Fruit fly (Drosophila melanogaster) whole organism, embryonic: Measurements from ENCODE around the gene Pat1.
A peak's percentile ranks its signal among the peaks of the same experiment; 100 is the strongest.

Experiments
- Antp ChIP-seq: fragments of 200-800 bp; sonication (Bioruptor generic); optimal IDR thresholded peaks from 3 replicates; lab custom pipeline; 2016; ENCODE audit warnings: missing biosample characterization, missing genetic modification characterization
- C15 ChIP-seq: fragments of 200-800 bp; sonication (Bioruptor generic); IDR thresholded peaks from 3 replicates; pipeline ENCODE4 v1.3.6; 2022; ENCODE audit warnings: missing biosample characterization, missing genetic modification characterization
- CG10366 ChIP-seq: fragments of 200-800 bp; sonication (Bioruptor generic); IDR thresholded peaks from 2 replicates; pipeline ENCODE4 v1.3.6; 2022; ENCODE audit warnings: missing biosample characterization, missing genetic modification characterization
- CG12769 ChIP-seq: fragments of 200-800 bp; sonication (Bioruptor generic); optimal IDR thresholded peaks from 2 replicates; lab custom pipeline; 2019; ENCODE audit warnings: missing biosample characterization, mild to moderate bottlenecking, missing genetic modification characterization, moderate library complexity
- CG13424 ChIP-seq: fragments of 200-800 bp; sonication (Bioruptor generic); optimal IDR thresholded peaks from 2 replicates; lab custom pipeline; 2019; ENCODE audit warnings: missing biosample characterization, mild to moderate bottlenecking, missing genetic modification characterization, moderate library complexity
- CG15479 ChIP-seq: fragments of 200-800 bp; sonication (Bioruptor generic); optimal IDR thresholded peaks from 3 replicates; lab custom pipeline; 2019; ENCODE audit warnings: missing biosample characterization, mild to moderate bottlenecking, missing genetic modification characterization, moderate library complexity
- CG15514 ChIP-seq: fragments of 200-800 bp; sonication (Bioruptor generic); optimal IDR thresholded peaks from 3 replicates; lab custom pipeline; 2017; ENCODE audit warnings: missing biosample characterization, missing genetic modification characterization, mild to moderate bottlenecking, moderate library complexity, missing genetic modification reagents
- CG17568 ChIP-seq: fragments of 200-800 bp; sonication (Bioruptor generic); optimal IDR thresholded peaks from 2 replicates; lab custom pipeline; 2018; ENCODE audit warnings: missing biosample characterization, mild to moderate bottlenecking, missing genetic modification characterization, moderate library complexity
- CG17612 ChIP-seq: fragments of 200-800 bp; sonication (Bioruptor generic); IDR thresholded peaks from 2 replicates; pipeline ENCODE4 v1.3.6; 2022; ENCODE audit warnings: missing biosample characterization, missing genetic modification characterization
- CG17829 ChIP-seq: fragments of 200-800 bp; optimal IDR thresholded peaks from 2 replicates; lab custom pipeline; 2019; ENCODE audit warnings: missing biosample characterization, mild to moderate bottlenecking, missing genetic modification characterization, moderate library complexity
- CG17912 ChIP-seq: fragments of 200-800 bp; sonication (Bioruptor generic); optimal IDR thresholded peaks from 2 replicates; lab custom pipeline; 2018; ENCODE audit warnings: missing biosample characterization, mild to moderate bottlenecking, missing genetic modification characterization
- CG2120 ChIP-seq: fragments of 200-800 bp; sonication (Bioruptor generic); optimal IDR thresholded peaks from 3 replicates; lab custom pipeline; 2016; ENCODE audit warnings: missing biosample characterization, missing genetic modification characterization
- CG3995 ChIP-seq: fragments of 200-800 bp; sonication (Bioruptor generic); optimal IDR thresholded peaks from 3 replicates; lab custom pipeline; 2016; ENCODE audit warnings: missing biosample characterization, missing genetic modification characterization
- CG7745 ChIP-seq: fragments of 200-800 bp; sonication (Bioruptor generic); optimal IDR thresholded peaks from 2 replicates; lab custom pipeline; 2018; ENCODE audit warnings: missing biosample characterization, mild to moderate bottlenecking, missing genetic modification characterization, moderate library complexity
- CG7928 ChIP-seq: fragments of 200-800 bp; sonication (Bioruptor generic); optimal IDR thresholded peaks from 2 replicates; lab custom pipeline; 2017; ENCODE audit warnings: missing biosample characterization, mild to moderate bottlenecking, missing genetic modification characterization
- CG8359 ChIP-seq: fragments of 200-800 bp; sonication (Bioruptor generic); optimal IDR thresholded peaks from 2 replicates; lab custom pipeline; 2017; ENCODE audit warnings: missing biosample characterization, mild to moderate bottlenecking, missing genetic modification characterization, borderline replicate concordance
- CG8388 ChIP-seq: fragments of 200-800 bp; sonication (Bioruptor generic); optimal IDR thresholded peaks from 2 replicates; lab custom pipeline; 2019; ENCODE audit warnings: missing biosample characterization, mild to moderate bottlenecking, missing genetic modification characterization, moderate library complexity
- CG8765 ChIP-seq: fragments of 200-800 bp; sonication (Bioruptor generic); IDR thresholded peaks from 2 replicates; pipeline ENCODE4 v1.3.6; 2022; ENCODE audit warnings: missing biosample characterization, missing genetic modification characterization
- D19B ChIP-seq: fragments of 200-800 bp; sonication (Bioruptor generic); optimal IDR thresholded peaks from 2 replicates; lab custom pipeline; 2017; ENCODE audit warnings: missing biosample characterization, mild to moderate bottlenecking, missing genetic modification characterization
- Deaf1 ChIP-seq: fragments of 200-800 bp; optimal IDR thresholded peaks from 3 replicates; lab custom pipeline; 2019; ENCODE audit warnings: missing biosample characterization, mild to moderate bottlenecking, missing genetic modification characterization, moderate library complexity
- Dip3 ChIP-seq: fragments of 200-800 bp; sonication (Bioruptor generic); optimal IDR thresholded peaks from 3 replicates; lab custom pipeline; 2016; ENCODE audit warnings: missing biosample characterization, missing genetic modification characterization
- Fer1 ChIP-seq: fragments of 200-800 bp; sonication (Bioruptor generic); optimal IDR thresholded peaks from 2 replicates; lab custom pipeline; 2017; ENCODE audit warnings: missing biosample characterization, mild to moderate bottlenecking, missing genetic modification characterization
- Gug ChIP-seq: fragments of 200-800 bp; sonication (Bioruptor generic); IDR thresholded peaks from 4 replicates; pipeline ENCODE4 v1.3.6; 2022; ENCODE audit warnings: missing biosample characterization, missing genetic modification characterization
- HHEX ChIP-seq: fragments of 200-800 bp; sonication (Bioruptor generic); optimal IDR thresholded peaks from 3 replicates; lab custom pipeline; 2017; ENCODE audit warnings: missing biosample characterization, mild to moderate bottlenecking, missing genetic modification characterization, missing genetic modification reagents
- Lhr ChIP-seq: fragments of 200-800 bp; sonication (Bioruptor generic); optimal IDR thresholded peaks from 3 replicates; lab custom pipeline; 2017; ENCODE audit warnings: mild to moderate bottlenecking, missing biosample characterization, missing genetic modification reagents, missing genetic modification characterization
- Neu2 ChIP-seq: fragments of 200-800 bp; sonication (Bioruptor generic); optimal IDR thresholded peaks from 3 replicates; lab custom pipeline; 2016; ENCODE audit warnings: missing biosample characterization, missing genetic modification characterization, borderline replicate concordance
- Side ChIP-seq: fragments of 200-800 bp; sonication (Bioruptor generic); optimal IDR thresholded peaks from 2 replicates; lab custom pipeline; 2016; ENCODE audit warnings: missing biosample characterization, missing genetic modification characterization
- Six4 ChIP-seq: fragments of 200-800 bp; sonication (Bioruptor generic); optimal IDR thresholded peaks from 2 replicates; lab custom pipeline; 2016; ENCODE audit warnings: missing biosample characterization, missing genetic modification characterization
- Sox100B ChIP-seq: fragments of 200-800 bp; sonication (Bioruptor generic); optimal IDR thresholded peaks from 3 replicates; lab custom pipeline; 2018; ENCODE audit warnings: missing biosample characterization, mild to moderate bottlenecking, missing genetic modification characterization
- Sry-β ChIP-seq: fragments of 200-800 bp; sonication (Bioruptor generic); optimal IDR thresholded peaks from 2 replicates; lab custom pipeline; 2018; ENCODE audit warnings: missing biosample characterization, mild to moderate bottlenecking, missing genetic modification characterization, moderate library complexity
- Tbp ChIP-seq: fragments of >200 bp; optimal IDR thresholded peaks from 2 replicates; lab custom pipeline; 2018; ENCODE audit warnings: missing biosample characterization, missing genetic modification characterization
- cg ChIP-seq: fragments of 200-800 bp; sonication (Bioruptor generic); optimal IDR thresholded peaks from 3 replicates; lab custom pipeline; 2019; ENCODE audit warnings: missing biosample characterization, mild to moderate bottlenecking, missing genetic modification characterization, moderate library complexity
- crc ChIP-seq: fragments of 200-800 bp; sonication (Bioruptor generic); optimal IDR thresholded peaks from 2 replicates; lab custom pipeline; 2016; ENCODE audit warnings: missing biosample characterization, missing genetic modification characterization
- eve ChIP-seq, 2 experiments: fragments of >200 bp; optimal IDR thresholded peaks; 2 replicates each; lab custom pipeline; 2017; ENCODE audit warnings: missing biosample characterization in 2 of 2, missing genetic modification characterization in 2 of 2
- fd96Cb ChIP-seq: fragments of 200-800 bp; sonication (Bioruptor generic); optimal IDR thresholded peaks from 2 replicates; lab custom pipeline; 2018; ENCODE audit warnings: missing biosample characterization, mild to moderate bottlenecking, missing genetic modification characterization, moderate library complexity
- gem ChIP-seq: fragments of 200-800 bp; sonication (Bioruptor generic); optimal IDR thresholded peaks from 2 replicates; lab custom pipeline; 2019; ENCODE audit warnings: missing biosample characterization, mild to moderate bottlenecking, missing genetic modification characterization, moderate library complexity
- grau ChIP-seq: fragments of 200-800 bp; optimal IDR thresholded peaks from 3 replicates; lab custom pipeline; 2019; ENCODE audit warnings: missing biosample characterization, mild to moderate bottlenecking, missing genetic modification characterization, moderate library complexity
- gt ChIP-seq: fragments of 200-800 bp; sonication (Bioruptor generic); IDR thresholded peaks from 2 replicates; pipeline ENCODE4 v1.3.6; 2022; ENCODE audit warnings: missing biosample characterization, missing genetic modification characterization
- lab ChIP-seq: fragments of 200-800 bp; sonication (Bioruptor generic); optimal IDR thresholded peaks from 3 replicates; lab custom pipeline; 2017; ENCODE audit warnings: missing biosample characterization, missing genetic modification characterization, mild to moderate bottlenecking, moderate library complexity, missing genetic modification reagents
- nerfin-1 ChIP-seq: fragments of 200-800 bp; sonication (Bioruptor generic); optimal IDR thresholded peaks from 3 replicates; lab custom pipeline; 2019; ENCODE audit warnings: missing biosample characterization, mild to moderate bottlenecking, missing genetic modification characterization, moderate library complexity
- oc ChIP-seq: fragments of 200-800 bp; sonication (Bioruptor generic); optimal IDR thresholded peaks from 2 replicates; lab custom pipeline; 2018; ENCODE audit warnings: missing biosample characterization, mild to moderate bottlenecking, missing genetic modification characterization, moderate library complexity
- scrt ChIP-seq: fragments of 200-800 bp; sonication (Bioruptor generic); optimal IDR thresholded peaks from 2 replicates; lab custom pipeline; 2018; ENCODE audit warnings: missing biosample characterization, mild to moderate bottlenecking, missing genetic modification characterization, moderate library complexity
- sens-2 ChIP-seq: fragments of 200-800 bp; sonication (Bioruptor generic); IDR thresholded peaks from 2 replicates; pipeline ENCODE4 v1.3.6; 2022; ENCODE audit warnings: missing biosample characterization, missing genetic modification characterization
- seq ChIP-seq: fragments of 200-800 bp; sonication (Bioruptor generic); IDR thresholded peaks from 2 replicates; pipeline ENCODE4 v1.3.6; 2022; ENCODE audit warnings: missing biosample characterization, missing genetic modification characterization
- sob ChIP-seq: fragments of 200-800 bp; sonication (Bioruptor generic); IDR thresholded peaks from 2 replicates; pipeline ENCODE4 v1.3.6; 2022; ENCODE audit warnings: missing biosample characterization, missing genetic modification characterization
- ssp ChIP-seq: fragments of 200-800 bp; sonication (Bioruptor generic); IDR thresholded peaks from 2 replicates; pipeline ENCODE4 v1.3.6; 2022; ENCODE audit warnings: missing biosample characterization, missing genetic modification characterization
- tna ChIP-seq: fragments of 200-800 bp; sonication (Bioruptor generic); IDR thresholded peaks from 2 replicates; pipeline ENCODE4 v1.3.6; 2022; ENCODE audit warnings: missing biosample characterization, missing genetic modification characterization; ENCODE audit not compliant: partially characterized antibody
- trem ChIP-seq: fragments of 200-800 bp; optimal IDR thresholded peaks from 3 replicates; lab custom pipeline; 2019; ENCODE audit warnings: missing biosample characterization, mild to moderate bottlenecking, missing genetic modification characterization, moderate library complexity
- tup ChIP-seq: fragments of 200-800 bp; sonication (Bioruptor generic); optimal IDR thresholded peaks from 2 replicates; lab custom pipeline; 2016; ENCODE audit warnings: missing biosample characterization, mild to moderate bottlenecking, missing genetic modification characterization, moderate library complexity
- usp ChIP-seq: fragments of >200 bp; optimal IDR thresholded peaks from 2 replicates; lab custom pipeline; 2017; ENCODE audit warnings: missing biosample characterization, missing genetic modification characterization
- zfh2 ChIP-seq: fragments of 200-800 bp; sonication (Bioruptor generic); optimal IDR thresholded peaks from 2 replicates; lab custom pipeline; 2016; ENCODE audit warnings: missing biosample characterization, missing genetic modification characterization

Pat1 gene

DNA sequence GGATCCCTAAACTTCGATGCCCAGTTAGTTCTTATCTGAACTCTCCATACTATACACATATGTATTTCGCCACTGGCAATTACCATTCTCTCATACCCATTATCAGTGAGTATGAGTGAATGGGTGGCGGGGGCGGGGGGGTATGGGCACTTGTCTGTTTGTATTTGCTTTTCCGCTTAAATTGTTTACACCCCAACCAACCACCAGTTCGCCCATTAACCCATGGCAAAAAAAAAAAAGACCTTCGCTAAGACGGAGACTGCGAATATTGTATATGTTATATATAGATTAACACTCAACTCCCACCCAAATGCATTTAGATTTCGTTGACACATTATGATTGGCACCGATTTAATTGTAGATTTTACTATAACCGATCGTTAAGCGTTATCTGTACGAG is 1.5 kb downstream of the Pat1 start (continued):
- TF ChIP-seq CG15479, result no peak
- no peak for TF ChIP-seq trem (tag; lab: Kevin White, UChicago)
- peak; percentile 51 for TF ChIP-seq CG15514
- TF ChIP-seq CG12769 (tag; lab: Kevin White, UChicago), result peak; percentile 20
- no peak for TF ChIP-seq D19B
- TF ChIP-seq oc (tag; lab: Kevin White, UChicago), result peak; percentile 80
- no peak for TF ChIP-seq Tbp (GFP tag; lab: Kevin White, UChicago)
- TF ChIP-seq scrt (GFP tag; lab: Kevin White, UChicago), result peak; percentile 11
- TF ChIP-seq CG13424 (tag; lab: Kevin White, UChicago), result peak; percentile 13
- TF ChIP-seq CG7928, result peak; percentile 9
- TF ChIP-seq Antp, result no peak
- no peak for TF ChIP-seq gem (tag; lab: Kevin White, UChicago)
- no peak for TF ChIP-seq CG8388
- TF ChIP-seq sens-2 (GFP tag; lab: Robert Waterston, UW), result no peak
- no peak for TF ChIP-seq cg
- TF ChIP-seq CG3995, result no peak
- no peak for TF ChIP-seq tna
- no peak for TF ChIP-seq Lhr (GFP tag; lab: Kevin White, UChicago)
- no peak for TF ChIP-seq CG17912 (GFP tag; lab: Kevin White, UChicago)
- TF ChIP-seq eve (GFP tag; optimal IDR thresholded peaks at IDR 0.05; lab: Kevin White, UChicago), result no peak
- TF ChIP-seq lab (GFP tag; lab: Kevin White, UChicago), result peak; percentile 83
- no peak for TF ChIP-seq CG17568 (GFP tag; lab: Kevin White, UChicago)
- no peak for TF ChIP-seq zfh2 (GFP tag; lab: Kevin White, UChicago)
- TF ChIP-seq CG8359 (GFP tag; lab: Kevin White, UChicago), result no peak
- no peak for TF ChIP-seq seq (GFP tag; lab: Robert Waterston, UW)
- no peak for TF ChIP-seq fd96Cb (tag; lab: Kevin White, UChicago)
- TF ChIP-seq C15 (GFP tag; lab: Robert Waterston, UW), result 0 out of 3 replicates have a peak, but pooled peaks have one; percentile 33
- TF ChIP-seq CG7745, result no peak
- TF ChIP-seq CG10366 (GFP tag; lab: Robert Waterston, UW), result no peak
- TF ChIP-seq Sox100B (GFP tag; lab: Kevin White, UChicago), result peak; percentile 14
- TF ChIP-seq CG8765 (GFP tag; lab: Robert Waterston, UW), result no peak
- no peak for TF ChIP-seq Neu2 (GFP tag; lab: Kevin White, UChicago)
- no peak for TF ChIP-seq grau (tag; lab: Kevin White, UChicago)
- TF ChIP-seq HHEX (GFP tag; lab: Kevin White, UChicago), result peak; percentile 56
- no peak for TF ChIP-seq usp (GFP tag; lab: Kevin White, UChicago)
- TF ChIP-seq CG17612, result no peak
- no peak for TF ChIP-seq Side (GFP tag; lab: Kevin White, UChicago)
- TF ChIP-seq Six4, result no peak
- TF ChIP-seq CG2120, result no peak
- no peak for TF ChIP-seq crc (GFP tag; lab: Kevin White, UChicago)
- TF ChIP-seq ssp (GFP tag; lab: Robert Waterston, UW), result no peak
- no peak for TF ChIP-seq Sry-β (GFP tag; lab: Kevin White, UChicago)
- TF ChIP-seq tup (GFP tag; lab: Kevin White, UChicago), result no peak
- TF ChIP-seq Fer1 (GFP tag; lab: Kevin White, UChicago), result peak; percentile 44
- no peak for TF ChIP-seq Deaf1 (tag; lab: Kevin White, UChicago)
- TF ChIP-seq gt (GFP tag; lab: Robert Waterston, UW), result no peak
- TF ChIP-seq nerfin-1 (tag; lab: Kevin White, UChicago), result no peak
- TF ChIP-seq Gug, result no peak
- TF ChIP-seq sob (GFP tag; lab: Robert Waterston, UW), result no peak
- no peak for TF ChIP-seq Dip3 (GFP tag; lab: Kevin White, UChicago)
- TF ChIP-seq CG17829 (tag; lab: Kevin White, UChicago), result no peak
